Worm (Caenorhabditis elegans) whole organism, L3 larva: Measurements from ENCODE around the gene C52E4.7.
A peak's percentile ranks its signal among the peaks of the same experiment; 100 is the strongest.

ENCODE experiments used
- R02D3.7 ChIP-seq: fragments of 150-350 bp; optimal IDR thresholded peaks from 2 replicates; lab custom pipeline; 2014; ENCODE audit warnings: missing biosample characterization, missing genetic modification characterization
- ZK546.5 ChIP-seq: sonication (generic microtip); optimal IDR thresholded peaks from 2 replicates; lab custom pipeline; 2017; ENCODE audit warnings: missing biosample characterization, missing genetic modification characterization
- aly-2 ChIP-seq: fragments of 150-350 bp; optimal IDR thresholded peaks from 2 replicates; lab custom pipeline; 2014; ENCODE audit warnings: missing biosample characterization, missing genetic modification characterization
- ama-1 ChIP-seq: fragments of 150-350 bp; optimal IDR thresholded peaks from 2 replicates; lab custom pipeline; 2018
- ceh-16 ChIP-seq: sonication (generic microtip); optimal IDR thresholded peaks from 2 replicates; lab custom pipeline; 2017; ENCODE audit warnings: missing biosample characterization, missing genetic modification characterization
- ceh-28 ChIP-seq: fragments of 150-350 bp; optimal IDR thresholded peaks from 2 replicates; lab custom pipeline; 2014; ENCODE audit warnings: missing biosample characterization, missing genetic modification reagents, missing genetic modification characterization
- ceh-82 ChIP-seq: fragments of 150-350 bp; optimal IDR thresholded peaks from 2 replicates; lab custom pipeline; 2014; ENCODE audit warnings: missing biosample characterization, missing genetic modification characterization
- ceh-9 ChIP-seq: sonication (generic microtip); optimal IDR thresholded peaks from 2 replicates; lab custom pipeline; 2018; ENCODE audit warnings: missing biosample characterization, missing genetic modification characterization
- egl-27 ChIP-seq: sonication (generic microtip); optimal IDR thresholded peaks from 4 replicates; lab custom pipeline; 2017; ENCODE audit warnings: missing biosample characterization, missing genetic modification reagents, missing genetic modification characterization
- egl-5 ChIP-seq: fragments of 150-350 bp; optimal IDR thresholded peaks from 2 replicates; lab custom pipeline; 2017; ENCODE audit warnings: missing biosample characterization, missing genetic modification reagents, missing genetic modification characterization, inconsistent platforms
- elt-2 ChIP-seq: sonication (generic microtip); optimal IDR thresholded peaks from 2 replicates; lab custom pipeline; 2016; ENCODE audit warnings: missing genetic modification reagents, mild to moderate bottlenecking, missing genetic modification characterization, missing compliant biosample characterization
- eor-1 ChIP-seq, 2 experiments: fragments of 150-350 bp; optimal IDR thresholded peaks; 2 replicates each; lab custom pipeline; 2014 to 2018; ENCODE audit warnings: missing biosample characterization in 2 of 2, missing genetic modification characterization in 2 of 2
- fkh-10 ChIP-seq: sonication (generic microtip); optimal IDR thresholded peaks from 2 replicates; lab custom pipeline; 2017; ENCODE audit warnings: missing biosample characterization, missing genetic modification reagents, missing genetic modification characterization
- fkh-2 ChIP-seq: fragments of 150-350 bp; optimal IDR thresholded peaks from 2 replicates; lab custom pipeline; 2014; ENCODE audit warnings: missing biosample characterization, missing genetic modification reagents, missing genetic modification characterization
- hmg-11 ChIP-seq: sonication (generic microtip); optimal IDR thresholded peaks from 2 replicates; lab custom pipeline; 2016; ENCODE audit warnings: missing genetic modification characterization, missing compliant biosample characterization
- lin-15B ChIP-seq: fragments of 150-350 bp; optimal IDR thresholded peaks from 2 replicates; lab custom pipeline; 2014; ENCODE audit warnings: missing biosample characterization, missing genetic modification characterization
- lin-39 ChIP-seq: fragments of 150-350 bp; optimal IDR thresholded peaks from 2 replicates; lab custom pipeline; 2018; ENCODE audit warnings: missing biosample characterization, missing genetic modification reagents, missing genetic modification characterization
- lsy-12 ChIP-seq: sonication (generic microtip); optimal IDR thresholded peaks from 2 replicates; lab custom pipeline; 2016; ENCODE audit warnings: mild to moderate bottlenecking, missing genetic modification characterization, missing compliant biosample characterization
- mdl-1 ChIP-seq: fragments of 150-350 bp; optimal IDR thresholded peaks from 2 replicates; lab custom pipeline; 2014; ENCODE audit warnings: missing biosample characterization, missing genetic modification characterization
- nfya-1 ChIP-seq: sonication (generic microtip); optimal IDR thresholded peaks from 2 replicates; lab custom pipeline; 2017; ENCODE audit warnings: missing genetic modification characterization, mild to moderate bottlenecking, missing compliant biosample characterization, antibody characterized with exemption, moderate library complexity; ENCODE audit not compliant: insufficient read depth
- nhr-11 ChIP-seq: fragments of 150-350 bp; optimal IDR thresholded peaks from 2 replicates; lab custom pipeline; 2014; ENCODE audit warnings: missing biosample characterization, missing genetic modification characterization
- nhr-12 ChIP-seq: fragments of 150-350 bp; optimal IDR thresholded peaks from 2 replicates; lab custom pipeline; 2014; ENCODE audit warnings: missing biosample characterization, missing genetic modification characterization
- nhr-23 ChIP-seq: fragments of 150-350 bp; optimal IDR thresholded peaks from 2 replicates; lab custom pipeline; 2014; ENCODE audit warnings: missing biosample characterization, missing genetic modification reagents, missing genetic modification characterization
- nhr-25 ChIP-seq: sonication (generic microtip); optimal IDR thresholded peaks from 2 replicates; lab custom pipeline; 2017; ENCODE audit warnings: missing biosample characterization, missing genetic modification characterization
- nhr-28 ChIP-seq: fragments of 150-350 bp; optimal IDR thresholded peaks from 2 replicates; lab custom pipeline; 2014; ENCODE audit warnings: missing biosample characterization, missing genetic modification characterization
- nhr-43 ChIP-seq: sonication (generic microtip); optimal IDR thresholded peaks from 2 replicates; lab custom pipeline; 2016; ENCODE audit warnings: mild to moderate bottlenecking, missing genetic modification characterization, missing compliant biosample characterization; ENCODE audit not compliant: poor library complexity, severe bottlenecking
- nhr-67 ChIP-seq: fragments of 150-350 bp; optimal IDR thresholded peaks from 2 replicates; lab custom pipeline; 2014; ENCODE audit warnings: missing biosample characterization, missing genetic modification characterization
- nhr-76 ChIP-seq: fragments of 150-350 bp; sonication (generic microtip); optimal IDR thresholded peaks from 5 replicates; lab custom pipeline; 2014; ENCODE audit warnings: missing biosample characterization, missing genetic modification characterization
- nhr-77 ChIP-seq: fragments of 150-350 bp; optimal IDR thresholded peaks from 2 replicates; lab custom pipeline; 2014; ENCODE audit warnings: missing biosample characterization, missing genetic modification characterization
- pha-4 ChIP-seq: fragments of 150-350 bp; optimal IDR thresholded peaks from 2 replicates; lab custom pipeline; 2014; ENCODE audit warnings: missing biosample characterization, missing genetic modification reagents, missing genetic modification characterization
- pqm-1 ChIP-seq: fragments of 150-350 bp; optimal IDR thresholded peaks from 2 replicates; lab custom pipeline; 2017; ENCODE audit warnings: missing biosample characterization, missing genetic modification characterization, inconsistent platforms
- sea-2 ChIP-seq: fragments of 150-350 bp; sonication (generic microtip); optimal IDR thresholded peaks from 4 replicates; lab custom pipeline; 2014; ENCODE audit warnings: missing biosample characterization, missing genetic modification reagents, missing genetic modification characterization
- skn-1 ChIP-seq: fragments of 150-350 bp; optimal IDR thresholded peaks from 2 replicates; lab custom pipeline; 2014; ENCODE audit warnings: missing biosample characterization, missing genetic modification characterization
- snpc-4 ChIP-seq: fragments of 150-350 bp; optimal IDR thresholded peaks from 2 replicates; lab custom pipeline; 2014; ENCODE audit warnings: missing biosample characterization, missing genetic modification characterization
- unc-39 ChIP-seq: sonication (generic microtip); optimal IDR thresholded peaks from 4 replicates; lab custom pipeline; 2017; ENCODE audit warnings: missing biosample characterization, missing genetic modification characterization
- unc-62 ChIP-seq: fragments of 150-350 bp; sonication (generic microtip); optimal IDR thresholded peaks from 4 replicates; lab custom pipeline; 2014; ENCODE audit warnings: missing biosample characterization, missing genetic modification reagents, missing genetic modification characterization
- zag-1 ChIP-seq: fragments of 150-350 bp; optimal IDR thresholded peaks from 2 replicates; lab custom pipeline; 2014; ENCODE audit warnings: missing biosample characterization, missing genetic modification characterization
- ztf-11 ChIP-seq: fragments of 150-350 bp; optimal IDR thresholded peaks from 2 replicates; lab custom pipeline; 2014; ENCODE audit warnings: missing biosample characterization, missing genetic modification characterization

C52E4.7 gene

ce11 chrV:12025683-12026082 is 31.6 kb downstream of the C52E4.7 start:
- TF ChIP-seq R02D3.7 (tag; lab: Kevin White, UChicago) (no peak), egl-5 (peak; percentile 36), lin-39 (tag; lab: Kevin White, UChicago) (no peak), unc-39 (tag; lab: Kevin White, UChicago) (no peak), ztf-11 (tag; lab: Kevin White, UChicago) (no peak), nhr-76 (tag; lab: Kevin White, UChicago) (no peak), aly-2 (tag; lab: Kevin White, UChicago) (no peak), sea-2 (no peak), nhr-23 (tag; lab: Kevin White, UChicago) (no peak), ceh-16 (tag; lab: Kevin White, UChicago) (no peak), nhr-28 (tag; lab: Kevin White, UChicago) (no peak), ama-1 (no peak), nhr-11 (tag; lab: Kevin White, UChicago) (no peak), nfya-1 (peak; percentile 45), fkh-10 (GFP tag; lab: Kevin White, UChicago) (peak; percentile 97), nhr-43 (tag; lab: Kevin White, UChicago) (no peak), lin-15B (tag; lab: Kevin White, UChicago) (no peak), egl-27 (tag; lab: Kevin White, UChicago) (no peak), snpc-4 (tag; lab: Kevin White, UChicago) (no peak), ceh-28 (tag; lab: Kevin White, UChicago) (no peak), unc-62 (GFP tag; lab: Kevin White, UChicago) (no peak), zag-1 (tag; lab: Kevin White, UChicago) (no peak)

ce11 chrV:12026878-12027477 is 32.9 kb downstream of the C52E4.7 start:
- TF ChIP-seq sea-2 (no peak), pha-4 (tag; lab: Kevin White, UChicago) (no peak), nhr-12 (tag; lab: Kevin White, UChicago) (no peak), nhr-76 (tag; lab: Kevin White, UChicago) (no peak), ZK546.5 (tag; lab: Kevin White, UChicago) (no peak), skn-1 (no peak), ceh-82 (tag; lab: Kevin White, UChicago) (no peak), elt-2 (no peak), fkh-10 (GFP tag; lab: Kevin White, UChicago) (peak; percentile 84), fkh-2 (tag; lab: Kevin White, UChicago) (no peak), lin-15B (tag; lab: Kevin White, UChicago) (peak; percentile 8), nhr-77 (tag; lab: Kevin White, UChicago) (no peak), ceh-9 (tag; lab: Kevin White, UChicago) (no peak), snpc-4 (tag; lab: Kevin White, UChicago) (peak; percentile 24), lin-39 (tag; lab: Kevin White, UChicago) (peak; percentile 74), ceh-28 (tag; lab: Kevin White, UChicago) (no peak), hmg-11 (tag; lab: Kevin White, UChicago) (peak; percentile 21), pqm-1 (tag; lab: Kevin White, UChicago) (no peak), nhr-23 (tag; lab: Kevin White, UChicago) (no peak), lsy-12 (tag; lab: Kevin White, UChicago) (no peak), nfya-1 (peak; percentile 75), unc-39 (tag; lab: Kevin White, UChicago) (no peak)
- TF ChIP-seq, all 47 proteins: peak for 6

- no peak for TF ChIP-seq pha-4 (tag; lab: Kevin White, UChicago)
Measured at ce11 chrV:12028151-12028550, 34.1 kb downstream of the C52E4.7 start.

ce11 chrV:12032060-12032459 is 38.0 kb downstream of the C52E4.7 start, which contains the start of gene pkc-1:
TSS of gene pkc-1 (minus strand) at chrV:12032160.
- TF ChIP-seq nhr-11 (tag; lab: Kevin White, UChicago) (no peak), mdl-1 (tag; lab: Kevin White, UChicago) (no peak), sea-2 (no peak), skn-1 (no peak), ZK546.5 (tag; lab: Kevin White, UChicago) (no peak), ztf-11 (tag; lab: Kevin White, UChicago) (no peak), egl-27 (tag; lab: Kevin White, UChicago) (no peak), lin-39 (tag; lab: Kevin White, UChicago) (no peak), nhr-28 (tag; lab: Kevin White, UChicago) (no peak), unc-39 (tag; lab: Kevin White, UChicago) (no peak), hmg-11 (tag; lab: Kevin White, UChicago) (no peak), nhr-25 (no peak), eor-1 (tag; optimal IDR thresholded peaks at IDR 0.05; lab: Kevin White, UChicago) (no peak), fkh-2 (tag; lab: Kevin White, UChicago) (no peak), pha-4 (tag; lab: Kevin White, UChicago) (no peak), nhr-67 (tag; lab: Kevin White, UChicago) (no peak), ceh-82 (tag; lab: Kevin White, UChicago) (no peak)
